Fruit fly (Drosophila melanogaster) whole organism, embryonic: ENCODE data around the gene Trs20.

Source experiments
- CG10267 ChIP-seq: fragments of 200-800 bp; sonication (Bioruptor generic); optimal IDR thresholded peaks from 2 replicates; lab custom pipeline; 2018; ENCODE audit warnings: missing biosample characterization, mild to moderate bottlenecking, missing genetic modification characterization, moderate library complexity
- CG18619 ChIP-seq: fragments of 200-800 bp; sonication (Bioruptor generic); optimal IDR thresholded peaks from 3 replicates; lab custom pipeline; 2017; ENCODE audit warnings: missing biosample characterization, mild to moderate bottlenecking, missing genetic modification characterization
- CG31224 ChIP-seq: fragments of 200-800 bp; sonication (Bioruptor generic); IDR thresholded peaks from 2 replicates; pipeline ENCODE4 v1.3.6; 2022; ENCODE audit warnings: missing biosample characterization, missing genetic modification characterization
- CG6689 ChIP-seq: fragments of 200-800 bp; sonication (Bioruptor generic); IDR thresholded peaks from 2 replicates; pipeline ENCODE4 v1.3.6; 2022; ENCODE audit warnings: missing biosample characterization, missing genetic modification characterization
- CG7357 ChIP-seq: fragments of 200-800 bp; sonication (Bioruptor generic); IDR thresholded peaks from 3 replicates; pipeline ENCODE4 v1.3.6; 2022; ENCODE audit warnings: missing biosample characterization, missing genetic modification characterization
- CG8765 ChIP-seq: fragments of 200-800 bp; sonication (Bioruptor generic); IDR thresholded peaks from 2 replicates; pipeline ENCODE4 v1.3.6; 2022; ENCODE audit warnings: missing biosample characterization, missing genetic modification characterization
- Camta ChIP-seq: fragments of 200-800 bp; sonication (Bioruptor generic); optimal IDR thresholded peaks from 2 replicates; lab custom pipeline; 2016; ENCODE audit warnings: missing biosample characterization, missing genetic modification characterization
- D19B ChIP-seq: fragments of 200-800 bp; sonication (Bioruptor generic); optimal IDR thresholded peaks from 2 replicates; lab custom pipeline; 2017; ENCODE audit warnings: missing biosample characterization, mild to moderate bottlenecking, missing genetic modification characterization
- Ets97D ChIP-seq: fragments of 200-800 bp; sonication (Bioruptor generic); optimal IDR thresholded peaks from 3 replicates; lab custom pipeline; 2016; ENCODE audit warnings: missing biosample characterization, missing genetic modification characterization
- lola ChIP-seq, 3 experiments: fragments of >200 bp in 2 of 3; fragments of 200-800 bp in 1 of 3; sonication (Bioruptor generic) in 1 of 3; optimal IDR thresholded peaks; 2 replicates each; lab custom pipeline; 2017 to 2019; ENCODE audit warnings: missing biosample characterization in 3 of 3, missing genetic modification characterization in 3 of 3, mild to moderate bottlenecking in 1 of 3, moderate library complexity in 1 of 3
- nau ChIP-seq: fragments of 200-800 bp; sonication (Bioruptor generic); optimal IDR thresholded peaks from 3 replicates; lab custom pipeline; 2017; ENCODE audit warnings: missing biosample characterization, mild to moderate bottlenecking, missing genetic modification characterization, missing genetic modification reagents

DNA sequence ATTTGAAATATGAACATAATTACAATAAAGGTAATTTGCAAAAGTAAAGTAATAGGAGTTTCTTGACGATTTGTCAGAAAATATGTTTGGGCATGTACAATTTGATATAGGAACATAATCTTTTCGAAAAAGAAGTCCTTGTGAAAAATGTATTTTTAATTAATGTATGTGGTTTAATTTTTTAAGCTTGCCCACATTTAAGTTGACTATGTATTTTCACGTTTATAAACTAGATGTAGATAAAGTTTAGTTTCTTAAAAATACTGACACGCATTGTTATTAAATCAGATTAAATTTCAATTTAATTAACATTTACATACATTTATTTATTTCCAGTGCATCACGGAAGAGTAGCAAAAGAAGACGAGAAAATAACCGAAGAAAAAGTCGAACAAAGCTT lies 45.1 kb upstream of the Trs20 start:
- TF ChIP-seq D19B (GFP tag; lab: Kevin White, UChicago), result no peak
- no peak for TF ChIP-seq lola (GFP tag; optimal IDR thresholded peaks at IDR 0.05; lab: Kevin White, UChicago)
- TF ChIP-seq Ets97D (GFP tag; lab: Kevin White, UChicago), result no peak
- TF ChIP-seq CG31224 (GFP tag; lab: Robert Waterston, UW), result no peak
- TF ChIP-seq Camta (GFP tag; lab: Kevin White, UChicago), result no peak
- TF ChIP-seq CG7357, result no peak
- no peak for TF ChIP-seq CG6689 (GFP tag; lab: Robert Waterston, UW)
- no peak for TF ChIP-seq CG8765
- no peak for TF ChIP-seq nau (GFP tag; lab: Kevin White, UChicago)
- no peak for TF ChIP-seq CG18619 (GFP tag; lab: Kevin White, UChicago)
- TF ChIP-seq CG10267 (tag; lab: Kevin White, UChicago), result no peak
